Worm (Caenorhabditis elegans) whole organism, L2 larva: ENCODE measurements around the gene F15E6.4.

Experiments
- aly-2 ChIP-seq: fragments of 150-350 bp; optimal IDR thresholded peaks from 2 replicates; lab custom pipeline; 2014; ENCODE audit warnings: missing biosample characterization, missing genetic modification characterization
- ama-1 ChIP-seq: fragments of 150-350 bp; optimal IDR thresholded peaks from 2 replicates; lab custom pipeline; 2018; ENCODE audit warnings: inconsistent platforms
- elt-3 ChIP-seq: sonication (generic microtip); optimal IDR thresholded peaks from 2 replicates; lab custom pipeline; 2017; ENCODE audit warnings: missing biosample characterization, missing genetic modification characterization
- mab-5 ChIP-seq: fragments of 150-350 bp; optimal IDR thresholded peaks from 2 replicates; lab custom pipeline; 2014; ENCODE audit warnings: missing biosample characterization, missing genetic modification characterization
- skn-1 ChIP-seq: sonication (generic microtip); optimal IDR thresholded peaks from 2 replicates; lab custom pipeline; 2017; ENCODE audit warnings: missing biosample characterization, missing genetic modification characterization
- unc-39 ChIP-seq: fragments of 150-350 bp; optimal IDR thresholded peaks from 2 replicates; lab custom pipeline; 2014; ENCODE audit warnings: missing biosample characterization, missing genetic modification characterization
- ztf-4 ChIP-seq: fragments of 150-350 bp; optimal IDR thresholded peaks from 2 replicates; lab custom pipeline; 2014; ENCODE audit warnings: missing biosample characterization, missing genetic modification characterization

ce11 chrIV:4267320-4267719 lies 24.0 kb upstream of the F15E6.4 start, which contains the start of gene F36A4.4:
- TF ChIP-seq elt-3 (tag; lab: Kevin White, UChicago) (no peak), aly-2 (tag; lab: Kevin White, UChicago) (no peak), ztf-4 (no peak), ama-1 (no peak), unc-39 (tag; lab: Kevin White, UChicago) (no peak), mab-5 (no peak), skn-1 (tag; lab: Kevin White, UChicago) (no peak)
